Worm (Caenorhabditis elegans) whole organism, L4 larva: Measurements from ENCODE around the gene lin-3.

Source experiments
- D1046.2 ChIP-seq: fragments of 200-800 bp; sonication (Bioruptor generic); IDR thresholded peaks from 2 replicates; pipeline ENCODE4 v1.3.6; 2022; ENCODE audit warnings: missing genetic modification characterization, missing compliant biosample characterization
- T20F7.1 ChIP-seq: fragments of 200-800 bp; sonication (Bioruptor generic); optimal IDR thresholded peaks from 2 replicates; lab custom pipeline; 2018; ENCODE audit warnings: mild to moderate bottlenecking, missing genetic modification characterization, missing compliant biosample characterization
- Y48G9A.11 ChIP-seq: fragments of 200-800 bp; sonication (Bioruptor generic); IDR thresholded peaks from 2 replicates; pipeline ENCODE4 v1.3.6; 2022; ENCODE audit warnings: missing genetic modification reagents, missing genetic modification characterization, missing compliant biosample characterization
- Y75B8A.6 ChIP-seq: fragments of 200-800 bp; sonication (Bioruptor generic); IDR thresholded peaks from 2 replicates; pipeline ENCODE4 v1.3.6; 2022; ENCODE audit warnings: missing genetic modification reagents, missing genetic modification characterization, missing compliant biosample characterization
- ZK337.2 ChIP-seq: fragments of 200-800 bp; sonication (Bioruptor generic); IDR thresholded peaks from 2 replicates; pipeline ENCODE4 v1.3.6; 2022; ENCODE audit warnings: missing genetic modification reagents, missing genetic modification characterization, missing compliant biosample characterization
- aha-1 ChIP-seq: fragments of 150-350 bp; peaks from one replicate; lab custom pipeline; 2014; ENCODE audit warnings: missing biosample characterization, missing genetic modification characterization
- ama-1 ChIP-seq: fragments of 150-350 bp; optimal IDR thresholded peaks from 2 replicates; lab custom pipeline; 2014; ENCODE audit warnings: inconsistent platforms, mixed read lengths
- arid-1 ChIP-seq: fragments of 200-800 bp; sonication (Bioruptor generic); conservative IDR thresholded peaks from 2 replicates; pipeline ENCODE4 v1.3.6; 2022; ENCODE audit warnings: missing genetic modification reagents, missing genetic modification characterization, missing compliant biosample characterization
- ceh-28 ChIP-seq: fragments of 150-350 bp; optimal IDR thresholded peaks from 2 replicates; lab custom pipeline; 2014; ENCODE audit warnings: missing biosample characterization, missing genetic modification reagents, missing genetic modification characterization
- ceh-32 ChIP-seq: sonication (generic microtip); optimal IDR thresholded peaks from 2 replicates; lab custom pipeline; 2016; ENCODE audit warnings: mild to moderate bottlenecking, missing genetic modification characterization, missing compliant biosample characterization; ENCODE audit not compliant: poor library complexity
- daf-12 ChIP-seq: fragments of 150-350 bp; optimal IDR thresholded peaks from 2 replicates; lab custom pipeline; 2014; ENCODE audit warnings: missing biosample characterization, missing genetic modification reagents, missing genetic modification characterization
- daf-16 ChIP-seq, 3 experiments: sonication (generic microtip); optimal IDR thresholded peaks; 2 replicates each; lab custom pipeline; 2016 to 2017; ENCODE audit warnings: missing genetic modification characterization in 3 of 3, missing genetic modification reagents in 3 of 3, mild to moderate bottlenecking in 2 of 3, missing compliant biosample characterization in 2 of 3, missing biosample characterization in 1 of 3, moderate library complexity in 1 of 3
- dmd-6 ChIP-seq: fragments of 200-800 bp; sonication (Bioruptor generic); IDR thresholded peaks from 2 replicates; pipeline ENCODE4 v1.3.6; 2022; ENCODE audit warnings: missing genetic modification reagents, missing genetic modification characterization, missing compliant biosample characterization
- dmd-9 ChIP-seq: fragments of 200-800 bp; sonication (Bioruptor generic); IDR thresholded peaks from 2 replicates; pipeline ENCODE4 v1.3.6; 2022; ENCODE audit warnings: missing genetic modification reagents, missing genetic modification characterization, missing compliant biosample characterization
- dpl-1 ChIP-seq: fragments of 150-350 bp; optimal IDR thresholded peaks from 2 replicates; lab custom pipeline; 2014; ENCODE audit warnings: missing biosample characterization, missing genetic modification reagents, missing genetic modification characterization
- duxl-1 ChIP-seq: sonication (generic microtip); optimal IDR thresholded peaks from 2 replicates; lab custom pipeline; 2016; ENCODE audit warnings: mild to moderate bottlenecking, missing genetic modification characterization, moderate library complexity, missing compliant biosample characterization; ENCODE audit not compliant: poor library complexity
- dve-1 ChIP-seq: sonication (generic microtip); optimal IDR thresholded peaks from 2 replicates; lab custom pipeline; 2017; ENCODE audit warnings: antibody characterized with exemption, mild to moderate bottlenecking, missing genetic modification characterization, missing compliant biosample characterization; ENCODE audit not compliant: insufficient read depth
- egl-27 ChIP-seq: sonication (generic microtip); optimal IDR thresholded peaks from 3 replicates; lab custom pipeline; 2017; ENCODE audit warnings: missing biosample characterization, missing genetic modification reagents, missing genetic modification characterization
- egl-43 ChIP-seq: fragments of 200-800 bp; sonication (Bioruptor generic); IDR thresholded peaks from 2 replicates; pipeline ENCODE4 v1.3.6; 2022; ENCODE audit warnings: missing genetic modification reagents, missing genetic modification characterization, missing compliant biosample characterization
- fkh-10 ChIP-seq: fragments of 150-350 bp; optimal IDR thresholded peaks from 2 replicates; lab custom pipeline; 2014; ENCODE audit warnings: missing biosample characterization, missing genetic modification reagents, missing genetic modification characterization
- gei-8 ChIP-seq: fragments of 200-800 bp; sonication (Bioruptor generic); optimal IDR thresholded peaks from 2 replicates; lab custom pipeline; 2018; ENCODE audit warnings: mild to moderate bottlenecking, missing genetic modification characterization, missing compliant biosample characterization
- hif-1 ChIP-seq, 2 experiments: sonication (generic microtip); optimal IDR thresholded peaks; 2 replicates each; lab custom pipeline; 2016 to 2017; ENCODE audit warnings: missing compliant biosample characterization in 2 of 2, missing genetic modification characterization in 2 of 2, missing genetic modification reagents in 2 of 2, missing genotype in 2 of 2, mild to moderate bottlenecking in 1 of 2
- hlh-11 ChIP-seq: fragments of 200-800 bp; sonication (Bioruptor generic); optimal IDR thresholded peaks from 2 replicates; lab custom pipeline; 2018; ENCODE audit warnings: mild to moderate bottlenecking, missing genetic modification characterization, missing compliant biosample characterization
- hmg-1.1 ChIP-seq: fragments of 200-800 bp; sonication (Bioruptor generic); IDR thresholded peaks from 2 replicates; pipeline ENCODE4 v1.3.6; 2022; ENCODE audit warnings: missing genetic modification reagents, missing genetic modification characterization, missing compliant biosample characterization
- lin-29 ChIP-seq: fragments of 200-800 bp; sonication (Bioruptor generic); IDR thresholded peaks from 2 replicates; pipeline ENCODE4 v1.3.6; 2022; ENCODE audit warnings: missing genetic modification reagents, missing genetic modification characterization, missing compliant biosample characterization
- lin-38 ChIP-seq: fragments of 200-800 bp; sonication (Bioruptor generic); IDR thresholded peaks from 2 replicates; pipeline ENCODE4 v1.3.6; 2022; ENCODE audit warnings: missing genetic modification reagents, missing genetic modification characterization, missing compliant biosample characterization
- lir-3 ChIP-seq: sonication (generic microtip); optimal IDR thresholded peaks from 2 replicates; lab custom pipeline; 2016; ENCODE audit warnings: mild to moderate bottlenecking, missing genetic modification characterization, missing compliant biosample characterization
- lsy-2 ChIP-seq, 2 experiments: fragments of 150-350 bp in 1 of 2; sonication (generic microtip) in 1 of 2; optimal IDR thresholded peaks; 2 replicates each; lab custom pipeline; 2014 to 2017; ENCODE audit warnings: missing biosample characterization in 2 of 2, missing genetic modification characterization in 2 of 2
- mdl-1 ChIP-seq, 2 experiments: fragments of 150-350 bp in 1 of 2; sonication (generic microtip) in 1 of 2; optimal IDR thresholded peaks; 2 replicates each; lab custom pipeline; 2014 to 2017; ENCODE audit warnings: missing biosample characterization in 2 of 2, missing genetic modification characterization in 2 of 2
- mep-1 ChIP-seq: fragments of 150-350 bp; sonication (generic microtip); optimal IDR thresholded peaks from 3 replicates; lab custom pipeline; 2014; ENCODE audit warnings: missing biosample characterization, missing genetic modification characterization
- mxl-2 ChIP-seq: fragments of 200-800 bp; sonication (Bioruptor generic); conservative IDR thresholded peaks from 2 replicates; pipeline ENCODE4 v1.3.6; 2022; ENCODE audit warnings: missing genetic modification reagents, missing genetic modification characterization, missing compliant biosample characterization
- mxl-3 ChIP-seq: fragments of 200-800 bp; sonication (Bioruptor generic); optimal IDR thresholded peaks from 2 replicates; lab custom pipeline; 2018; ENCODE audit warnings: mild to moderate bottlenecking, missing genetic modification characterization, missing compliant biosample characterization
- nhr-111 ChIP-seq: fragments of 200-800 bp; sonication (Bioruptor generic); optimal IDR thresholded peaks from 2 replicates; lab custom pipeline; 2018; ENCODE audit warnings: mild to moderate bottlenecking, missing genetic modification characterization, missing compliant biosample characterization
- nhr-237 ChIP-seq: sonication (generic microtip); optimal IDR thresholded peaks from 2 replicates; lab custom pipeline; 2017; ENCODE audit warnings: missing biosample characterization, missing genetic modification characterization
- nhr-28 ChIP-seq: fragments of 150-350 bp; optimal IDR thresholded peaks from 2 replicates; lab custom pipeline; 2014; ENCODE audit warnings: missing biosample characterization, missing genetic modification characterization
- nhr-48 ChIP-seq: sonication (generic microtip); optimal IDR thresholded peaks from 2 replicates; lab custom pipeline; 2016; ENCODE audit warnings: mild to moderate bottlenecking, missing genetic modification characterization, missing compliant biosample characterization
- nhr-76 ChIP-seq: fragments of 150-350 bp; optimal IDR thresholded peaks from 2 replicates; lab custom pipeline; 2014; ENCODE audit warnings: missing biosample characterization, missing genetic modification characterization
- pha-4 ChIP-seq, 2 experiments: fragments of 150-350 bp in 1 of 2; fragments of 200-800 bp in 1 of 2; sonication (Bioruptor generic) in 1 of 2; IDR thresholded peaks in 1 of 2; optimal IDR thresholded peaks in 1 of 2; 2 replicates each; pipeline versions ENCODE4 v1.3.6 to Lab custom; 2014 to 2022; ENCODE audit warnings: missing genetic modification characterization in 2 of 2, missing genetic modification reagents in 2 of 2, missing biosample characterization in 1 of 2, missing compliant biosample characterization in 1 of 2
- pqm-1 ChIP-seq: sonication (generic microtip); optimal IDR thresholded peaks from 2 replicates; lab custom pipeline; 2017; ENCODE audit warnings: missing biosample characterization, missing genetic modification characterization
- rbr-2 ChIP-seq: sonication (generic microtip); optimal IDR thresholded peaks from 2 replicates; lab custom pipeline; 2016; ENCODE audit warnings: missing genotype, missing genetic modification characterization, missing compliant biosample characterization
- unc-130 ChIP-seq: sonication (generic microtip); optimal IDR thresholded peaks from 2 replicates; lab custom pipeline; 2016; ENCODE audit warnings: missing genetic modification reagents, missing genetic modification characterization, missing compliant biosample characterization
- unc-62 ChIP-seq, 3 experiments: fragments of 150-350 bp in 1 of 3; sonication (generic microtip); optimal IDR thresholded peaks in 2 of 3; peaks in 1 of 3; 1 replicate in 1 of 3; 2 replicates in 2 of 3; lab custom pipeline; 2014 to 2017; ENCODE audit warnings: missing biosample characterization in 3 of 3, missing genetic modification characterization in 3 of 3, missing genetic modification reagents in 3 of 3, missing genotype in 1 of 3
- ztf-7 ChIP-seq: fragments of 150-350 bp; optimal IDR thresholded peaks from 2 replicates; lab custom pipeline; 2014; ENCODE audit warnings: missing biosample characterization, missing genetic modification characterization

lin-3 gene

ce11 chrIV:11031640-11032039, 22.5 kb upstream of the lin-3 start:
- TF ChIP-seq daf-16 (GFP tag; optimal IDR thresholded peaks at IDR 0.05; lab: Kevin White, UChicago) = no peak
- peak; percentile 71 for TF ChIP-seq daf-16 (tag; optimal IDR thresholded peaks at IDR 0.05; lab: Kevin White, UChicago)
- TF ChIP-seq mep-1 (tag; lab: Kevin White, UChicago) = peak; percentile 50
- TF ChIP-seq duxl-1 (tag; lab: Kevin White, UChicago) = no peak
- peak; percentile 57 for TF ChIP-seq pqm-1 (tag; lab: Kevin White, UChicago)
- TF ChIP-seq dmd-6 (GFP tag; lab: Robert Waterston, UW) = peak; percentile 68
- peak; percentile 24 for TF ChIP-seq hlh-11 (tag; lab: Kevin White, UChicago)
- no peak for TF ChIP-seq daf-12
- TF ChIP-seq nhr-28 (tag; lab: Kevin White, UChicago) = peak; percentile 46
- no peak for TF ChIP-seq mxl-2 (GFP tag; lab: Robert Waterston, UW)
- TF ChIP-seq nhr-48 (tag; lab: Kevin White, UChicago) = peak; percentile 3
- TF ChIP-seq ztf-7 (tag; lab: Kevin White, UChicago) = peak; percentile 94
- TF ChIP-seq mxl-3 (GFP tag; lab: Kevin White, UChicago) = no peak
- peak; percentile 42 for TF ChIP-seq dve-1
- TF ChIP-seq aha-1 (tag; lab: Kevin White, UChicago) = peak; percentile 66

ce11 chrIV:11032288-11032687, 21.8 kb upstream of the lin-3 start, which contains the start of gene hrg-6:
Gene hrg-6 (plus strand): TSS chrIV:11032588.
- no peak for TF ChIP-seq mxl-2 (GFP tag; lab: Robert Waterston, UW)
- no peak for TF ChIP-seq nhr-76 (tag; lab: Kevin White, UChicago)
- peak in 1 of 2 experiments; percentile 26 for TF ChIP-seq unc-62 (GFP tag; optimal IDR thresholded peaks at IDR 0.05 in 1 of 2; lab: Kevin White, UChicago)
- no peak for TF ChIP-seq unc-62 (tag; optimal IDR thresholded peaks at IDR 0.05; lab: Kevin White, UChicago)
- no peak for TF ChIP-seq Y48G9A.11 (GFP tag; lab: Robert Waterston, UW)
- TF ChIP-seq gei-8 (GFP tag; lab: Kevin White, UChicago) = no peak

- TF ChIP-seq hlh-11 (tag; lab: Kevin White, UChicago) = peak; percentile 65
- TF ChIP-seq egl-27 = no peak
- no peak for TF ChIP-seq ZK337.2 (GFP tag; lab: Robert Waterston, UW)
- TF ChIP-seq Y75B8A.6 (GFP tag; lab: Robert Waterston, UW) = no peak
- TF ChIP-seq ceh-28 (tag; lab: Kevin White, UChicago) = no peak
- no peak for TF ChIP-seq lin-29 (GFP tag; lab: Robert Waterston, UW)
- TF ChIP-seq nhr-48 (tag; lab: Kevin White, UChicago) = no peak
- TF ChIP-seq dmd-9 (GFP tag; lab: Robert Waterston, UW) = no peak
- TF ChIP-seq hmg-1.1 (GFP tag; lab: Robert Waterston, UW) = peak; percentile 66; the same call in 1 of the 2 replicates
- TF ChIP-seq aha-1 (tag; lab: Kevin White, UChicago) = no peak
- TF ChIP-seq egl-43 (GFP tag; lab: Robert Waterston, UW) = no peak
- no peak for TF ChIP-seq hif-1 (tag; optimal IDR thresholded peaks at IDR 0.05; lab: Kevin White, UChicago)
- peak in 1 of 2 experiments; percentile 17 for TF ChIP-seq daf-16 (GFP tag; optimal IDR thresholded peaks at IDR 0.05; lab: Kevin White, UChicago)
- TF ChIP-seq daf-16 (tag; optimal IDR thresholded peaks at IDR 0.05; lab: Kevin White, UChicago) = peak; percentile 25
- no peak for TF ChIP-seq lir-3
- TF ChIP-seq pha-4 (GFP tag; IDR thresholded peaks at IDR 0.05; lab: Robert Waterston, UW) = no peak
- peak; percentile 87 for TF ChIP-seq pha-4 (tag; optimal IDR thresholded peaks at IDR 0.05; lab: Kevin White, UChicago)
- peak; percentile 62 for TF ChIP-seq lin-38 (GFP tag; lab: Robert Waterston, UW)
- no peak for TF ChIP-seq fkh-10 (GFP tag; lab: Kevin White, UChicago)
- TF ChIP-seq mdl-1 (tag; optimal IDR thresholded peaks at IDR 0.05; lab: Kevin White, UChicago) = peak in 1 of 2 experiments; percentile 46
- TF ChIP-seq nhr-111 (GFP tag; lab: Kevin White, UChicago) = no peak
- no peak for TF ChIP-seq arid-1
- peak; percentile 66 for TF ChIP-seq rbr-2 (tag; lab: Kevin White, UChicago)
- no peak for TF ChIP-seq unc-130 (GFP tag; lab: Kevin White, UChicago)
- TF ChIP-seq ztf-7 (tag; lab: Kevin White, UChicago) = no peak
- TF ChIP-seq T20F7.1 (GFP tag; lab: Kevin White, UChicago) = no peak
- no peak for TF ChIP-seq ama-1 (lab: Kevin White, UChicago)
- no peak for TF ChIP-seq D1046.2 (GFP tag; lab: Robert Waterston, UW)
- TF ChIP-seq dpl-1 = peak; percentile 71
- peak in 1 of 2 experiments; percentile 83 for TF ChIP-seq lsy-2 (tag; optimal IDR thresholded peaks at IDR 0.05; lab: Kevin White, UChicago)
- TF ChIP-seq unc-62 (GFP tag; optimal IDR thresholded peaks at IDR 0.05 in 1 of 2; lab: Kevin White, UChicago) = peak in 1 of 2 experiments; percentile 96
- no peak for TF ChIP-seq unc-62 (tag; optimal IDR thresholded peaks at IDR 0.05; lab: Kevin White, UChicago)
- TF ChIP-seq ceh-32 (tag; lab: Kevin White, UChicago) = no peak
- no peak for TF ChIP-seq nhr-237
- TF ChIP-seq daf-12 = no peak
- TF ChIP-seq dmd-6 (GFP tag; lab: Robert Waterston, UW) = peak; percentile 56; the same call in 1 of the 2 replicates
Measured at ce11 chrIV:11036222-11036621, 17.9 kb upstream of the lin-3 start, which contains the start of gene fkb-1. Gene fkb-1 (plus strand): TSS chrIV:11036582.
